Fruit fly (Drosophila melanogaster): ENCODE data around the gene NimC3.
A peak's percentile ranks its signal among the peaks of the same experiment; 100 is the strongest.

NimC3 gene

DNA sequence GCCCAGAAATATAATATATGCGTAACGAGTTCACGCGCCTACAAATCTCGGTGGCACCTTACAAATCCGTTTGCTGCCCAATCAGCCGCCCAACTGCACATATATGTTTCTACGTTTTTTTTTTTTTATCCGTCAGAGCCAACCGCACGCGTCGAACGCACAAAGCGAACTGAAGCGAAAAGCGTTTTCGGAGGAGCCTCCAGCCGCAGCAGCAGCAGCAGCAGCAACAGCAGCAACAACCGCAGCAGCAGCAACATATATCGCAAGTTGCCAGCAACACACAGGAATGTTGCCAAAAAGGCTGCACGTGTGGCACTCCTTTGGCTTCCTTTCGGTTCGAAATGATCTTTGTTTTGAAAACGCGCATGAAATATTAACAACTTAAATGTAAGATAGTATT, 18.9 kb downstream of the NimC3 start, which contains the start of gene rk (continued):
- TF ChIP-seq CG6276 (GFP tag; optimal IDR thresholded peaks at IDR 0.05) (no peak), CG11762 (GFP tag; optimal IDR thresholded peaks at IDR 0.05; ENCODE audit: insufficient read depth) (no peak), svp (GFP tag) (peak; percentile 22), fd85E (GFP tag; optimal IDR thresholded peaks at IDR 0.05) (no peak), dsx (GFP tag; optimal IDR thresholded peaks at IDR 0.05; ENCODE audit: poor library complexity, severe bottlenecking) (peak; percentile 7), Met (GFP tag; optimal IDR thresholded peaks at IDR 0.05) (peak; percentile 18), Eip78C (GFP tag) (peak; percentile 56), CG15336 (GFP tag; IDR thresholded peaks at IDR 0.05) (no peak), Blimp-1 (GFP tag; optimal IDR thresholded peaks at IDR 0.05) (no peak)

DNA sequence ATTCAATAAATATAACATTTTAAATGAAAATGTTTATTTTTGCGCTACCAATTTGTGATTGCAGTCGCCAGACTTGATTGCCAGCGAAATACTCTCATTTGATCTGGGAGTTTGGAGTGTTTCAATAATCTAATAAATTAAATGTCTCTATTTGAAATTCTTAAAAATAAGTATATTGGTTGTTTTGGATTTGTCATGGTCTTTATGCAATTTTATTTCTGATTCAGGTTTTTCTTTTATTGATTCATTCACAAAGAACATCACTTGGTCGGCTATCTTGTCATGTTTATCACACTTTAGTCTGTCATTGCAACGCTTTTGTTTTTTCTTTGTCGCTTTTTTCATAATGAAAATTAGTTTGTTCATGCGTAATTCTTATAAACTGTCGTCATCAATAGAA, 21.1 kb downstream of the NimC3 start:
- TF ChIP-seq Ets96B (tag; optimal IDR thresholded peaks at IDR 0.05), result no peak
- no peak for TF ChIP-seq CG7368 (GFP tag; optimal IDR thresholded peaks at IDR 0.05)
- TF ChIP-seq Hr38 (GFP tag; optimal IDR thresholded peaks at IDR 0.05), result no peak
- TF ChIP-seq CG32006 (GFP tag; optimal IDR thresholded peaks at IDR 0.05), result peak; percentile 39
- TF ChIP-seq CG11294 (GFP tag; IDR thresholded peaks at IDR 0.05), result peak; percentile 48; the same call in 1 of the 2 replicates
- TF ChIP-seq CG8632 (GFP tag; optimal IDR thresholded peaks at IDR 0.05), result no peak
- TF ChIP-seq CG15336 (GFP tag; IDR thresholded peaks at IDR 0.05), result peak; percentile 70; the same call in 1 of the 2 replicates
- no peak for TF ChIP-seq Ets21C (GFP tag; optimal IDR thresholded peaks at IDR 0.05)
- no peak for TF ChIP-seq Hr4 (GFP tag; optimal IDR thresholded peaks at IDR 0.05)
- TF ChIP-seq ss (GFP tag; optimal IDR thresholded peaks at IDR 0.05), result no peak
- peak; percentile 84 for TF ChIP-seq Eip78C (GFP tag)
- no peak for TF ChIP-seq CG11902 (GFP tag; optimal IDR thresholded peaks at IDR 0.05)
- no peak for TF ChIP-seq salr (GFP tag; optimal IDR thresholded peaks at IDR 0.05)
- no peak for TF ChIP-seq CG1621 (tag; optimal IDR thresholded peaks at IDR 0.05)
- no peak for TF ChIP-seq CG6276 (GFP tag; optimal IDR thresholded peaks at IDR 0.05)
- TF ChIP-seq CG6163 (GFP tag; IDR thresholded peaks at IDR 0.05), result peak; percentile 37; the same call in 1 of the 3 replicates
- TF ChIP-seq fd59A (GFP tag; optimal IDR thresholded peaks at IDR 0.05), result no peak
- no peak for TF ChIP-seq fkh (GFP tag; optimal IDR thresholded peaks at IDR 0.05)
- peak; percentile 19 for TF ChIP-seq CG3919 (GFP tag; optimal IDR thresholded peaks at IDR 0.05)
- TF ChIP-seq CG34406 (GFP tag; optimal IDR thresholded peaks at IDR 0.05), result peak; percentile 22
- TF ChIP-seq lz (GFP tag; optimal IDR thresholded peaks at IDR 0.05), result peak; percentile 57
- peak; percentile 86 for TF ChIP-seq svp (GFP tag)
- no peak for TF ChIP-seq CG3032 (tag; optimal IDR thresholded peaks at IDR 0.05)
- peak; percentile 38 for TF ChIP-seq pdm3 (GFP tag; optimal IDR thresholded peaks at IDR 0.05)
- TF ChIP-seq CG11762 (GFP tag; optimal IDR thresholded peaks at IDR 0.05; ENCODE audit: insufficient read depth), result no peak
- TF ChIP-seq cyc (GFP tag; optimal IDR thresholded peaks at IDR 0.05), result peak; percentile 44
- TF ChIP-seq dsx (GFP tag; optimal IDR thresholded peaks at IDR 0.05; ENCODE audit: poor library complexity, severe bottlenecking), result no peak
- TF ChIP-seq CG9139 (GFP tag; optimal IDR thresholded peaks at IDR 0.05), result no peak
- TF ChIP-seq Eip93F (GFP tag; optimal IDR thresholded peaks at IDR 0.05), result no peak
- no peak for TF ChIP-seq dac (GFP tag; optimal IDR thresholded peaks at IDR 0.05)
- no peak for TF ChIP-seq spab (GFP tag; optimal IDR thresholded peaks at IDR 0.05)
- TF ChIP-seq CG16779 (tag; optimal IDR thresholded peaks at IDR 0.05), result no peak
- TF ChIP-seq Blimp-1 (GFP tag; optimal IDR thresholded peaks at IDR 0.05), result peak; percentile 33
- TF ChIP-seq achi (GFP tag; optimal IDR thresholded peaks at IDR 0.05), result peak; percentile 24
- TF ChIP-seq Sox15 (GFP tag; optimal IDR thresholded peaks at IDR 0.05), result no peak
- no peak for TF ChIP-seq CG10669 (GFP tag; optimal IDR thresholded peaks at IDR 0.05)
- peak; percentile 70 for TF ChIP-seq eg (GFP tag; IDR thresholded peaks at IDR 0.05)
- TF ChIP-seq CG31627 (GFP tag; optimal IDR thresholded peaks at IDR 0.05), result peak; percentile 36
- TF ChIP-seq CG4318 (GFP tag; optimal IDR thresholded peaks at IDR 0.05), result no peak
- no peak for TF ChIP-seq Met (GFP tag; optimal IDR thresholded peaks at IDR 0.05)
- TF ChIP-seq Lpt (GFP tag; optimal IDR thresholded peaks at IDR 0.05), result no peak
- peak; percentile 52; the same call in 1 of the 3 replicates for TF ChIP-seq CG8119 (GFP tag; IDR thresholded peaks at IDR 0.05)
- peak; percentile 61 for TF ChIP-seq topi (GFP tag; optimal IDR thresholded peaks at IDR 0.05)
- no peak for TF ChIP-seq esn (GFP tag; optimal IDR thresholded peaks at IDR 0.05)
- peak; percentile 56 for TF ChIP-seq Smox (GFP tag; optimal IDR thresholded peaks at IDR 0.05)
- TF ChIP-seq CG6808 (GFP tag; optimal IDR thresholded peaks at IDR 0.05), result no peak
- peak; percentile 8 for TF ChIP-seq OdsH (GFP tag; optimal IDR thresholded peaks at IDR 0.05)
- no peak for TF ChIP-seq Hr39 (GFP tag; optimal IDR thresholded peaks at IDR 0.05)

Measured in whole organism, prepupa.